Worm (Caenorhabditis elegans) whole organism, mixed stage, embryonic: ENCODE measurements around the gene saeg-1.
A peak's percentile ranks its signal among the peaks of the same experiment; 100 is the strongest.

Source experiments
- M03D4.4 ChIP-seq: sonication (generic microtip); optimal IDR thresholded peaks from 2 replicates; lab custom pipeline; 2017; ENCODE audit warnings: mild to moderate bottlenecking, missing genetic modification characterization, missing compliant biosample characterization
- bed-3 ChIP-seq: fragments of 200-800 bp; sonication (Bioruptor generic); optimal IDR thresholded peaks from 3 replicates; lab custom pipeline; 2018; ENCODE audit warnings: mild to moderate bottlenecking, missing genetic modification characterization, moderate library complexity, missing compliant biosample characterization
- ceh-83 ChIP-seq: fragments of 200-800 bp; sonication (Bioruptor generic); optimal IDR thresholded peaks from 2 replicates; lab custom pipeline; 2018; ENCODE audit warnings: mild to moderate bottlenecking, missing genetic modification characterization, missing compliant biosample characterization
- ces-1 ChIP-seq: fragments of 150-350 bp; optimal IDR thresholded peaks from 2 replicates; lab custom pipeline; 2014; ENCODE audit warnings: missing biosample characterization, missing genetic modification reagents, missing genetic modification characterization
- cnd-1 ChIP-seq: fragments of 200-800 bp; sonication (Bioruptor generic); optimal IDR thresholded peaks from 2 replicates; lab custom pipeline; 2018; ENCODE audit warnings: mild to moderate bottlenecking, missing genetic modification characterization, missing compliant biosample characterization
- drap-1 ChIP-seq: fragments of 200-800 bp; sonication (Bioruptor generic); optimal IDR thresholded peaks from 3 replicates; lab custom pipeline; 2018; ENCODE audit warnings: mild to moderate bottlenecking, missing genetic modification characterization, missing compliant biosample characterization
- elt-1 ChIP-seq: sonication (generic microtip); optimal IDR thresholded peaks from 2 replicates; lab custom pipeline; 2017; ENCODE audit warnings: missing genetic modification characterization, mild to moderate bottlenecking, missing compliant biosample characterization, antibody characterized with exemption, moderate library complexity, borderline replicate concordance; ENCODE audit not compliant: insufficient read depth
- flh-1 ChIP-seq: fragments of 200-800 bp; sonication (Bioruptor generic); optimal IDR thresholded peaks from 2 replicates; lab custom pipeline; 2018; ENCODE audit warnings: mild to moderate bottlenecking, missing genetic modification characterization, moderate library complexity, missing compliant biosample characterization
- ham-2 ChIP-seq: fragments of 200-800 bp; sonication (Bioruptor generic); optimal IDR thresholded peaks from 2 replicates; lab custom pipeline; 2018; ENCODE audit warnings: mild to moderate bottlenecking, missing genetic modification characterization, missing compliant biosample characterization
- hlh-1 ChIP-seq: fragments of 150-350 bp; optimal IDR thresholded peaks from 2 replicates; lab custom pipeline; 2014; ENCODE audit warnings: missing biosample characterization, missing genetic modification reagents, missing genetic modification characterization
- lin-13 ChIP-seq: fragments of 150-350 bp; optimal IDR thresholded peaks from 2 replicates; lab custom pipeline; 2014; ENCODE audit warnings: missing biosample characterization, missing genetic modification characterization
- lin-32 ChIP-seq: fragments of 200-800 bp; sonication (Bioruptor generic); optimal IDR thresholded peaks from 2 replicates; lab custom pipeline; 2018; ENCODE audit warnings: mild to moderate bottlenecking, missing genetic modification characterization, missing compliant biosample characterization
- lsy-2 ChIP-seq: fragments of 150-350 bp; optimal IDR thresholded peaks from 2 replicates; lab custom pipeline; 2014; ENCODE audit warnings: missing biosample characterization, missing genetic modification characterization
- mab-5 ChIP-seq: fragments of 150-350 bp; optimal IDR thresholded peaks from 2 replicates; lab custom pipeline; 2014; ENCODE audit warnings: missing biosample characterization, missing genetic modification characterization
- mep-1 ChIP-seq: fragments of 150-350 bp; optimal IDR thresholded peaks from 2 replicates; lab custom pipeline; 2017; ENCODE audit warnings: missing biosample characterization, missing genetic modification reagents, missing genetic modification characterization, inconsistent platforms
- mls-2 ChIP-seq: sonication (generic microtip); optimal IDR thresholded peaks from 2 replicates; lab custom pipeline; 2016; ENCODE audit warnings: mild to moderate bottlenecking, missing genetic modification characterization, moderate library complexity, missing compliant biosample characterization
- nhr-12 ChIP-seq: fragments of 150-350 bp; optimal IDR thresholded peaks from 2 replicates; lab custom pipeline; 2014; ENCODE audit warnings: missing biosample characterization, missing genetic modification characterization
- nhr-2 ChIP-seq: fragments of 150-350 bp; optimal IDR thresholded peaks from 2 replicates; lab custom pipeline; 2014; ENCODE audit warnings: missing biosample characterization, missing genetic modification characterization
- nhr-237 ChIP-seq: fragments of 150-350 bp; optimal IDR thresholded peaks from 2 replicates; lab custom pipeline; 2014; ENCODE audit warnings: missing biosample characterization, missing genetic modification characterization
- nhr-76 ChIP-seq: sonication (generic microtip); optimal IDR thresholded peaks from 2 replicates; lab custom pipeline; 2017; ENCODE audit warnings: missing biosample characterization, missing genetic modification characterization
- pha-4 ChIP-seq: fragments of 150-350 bp; optimal IDR thresholded peaks from 2 replicates; lab custom pipeline; 2018; ENCODE audit warnings: missing biosample characterization, missing genetic modification reagents, missing genetic modification characterization
- sem-2 ChIP-seq: fragments of 200-800 bp; sonication (Bioruptor generic); optimal IDR thresholded peaks from 2 replicates; lab custom pipeline; 2018; ENCODE audit warnings: mild to moderate bottlenecking, missing genetic modification characterization, missing compliant biosample characterization
- snpc-4 ChIP-seq: fragments of 150-350 bp; optimal IDR thresholded peaks from 2 replicates; lab custom pipeline; 2014; ENCODE audit warnings: missing biosample characterization, missing genetic modification characterization
- tbx-8 ChIP-seq: fragments of 200-800 bp; sonication (Bioruptor generic); optimal IDR thresholded peaks from 2 replicates; lab custom pipeline; 2018; ENCODE audit warnings: mild to moderate bottlenecking, missing genetic modification characterization, moderate library complexity, missing compliant biosample characterization
- unc-120 ChIP-seq: sonication (generic microtip); optimal IDR thresholded peaks from 2 replicates; lab custom pipeline; 2017; ENCODE audit warnings: missing genetic modification characterization, missing compliant biosample characterization; ENCODE audit not compliant: poor library complexity, severe bottlenecking
- unc-39 ChIP-seq: fragments of 150-350 bp; optimal IDR thresholded peaks from 2 replicates; lab custom pipeline; 2014; ENCODE audit warnings: missing biosample characterization, missing genetic modification characterization
- unc-62 ChIP-seq: fragments of 150-350 bp; optimal IDR thresholded peaks from 2 replicates; lab custom pipeline; 2014; ENCODE audit warnings: missing biosample characterization, missing genetic modification reagents, missing genetic modification characterization
- zip-8 ChIP-seq: fragments of 150-350 bp; optimal IDR thresholded peaks from 2 replicates; lab custom pipeline; 2014; ENCODE audit warnings: missing biosample characterization, missing genetic modification characterization
- ztf-11 ChIP-seq: fragments of 150-350 bp; optimal IDR thresholded peaks from 2 replicates; lab custom pipeline; 2014; ENCODE audit warnings: missing biosample characterization, missing genetic modification characterization

saeg-1 gene

DNA sequence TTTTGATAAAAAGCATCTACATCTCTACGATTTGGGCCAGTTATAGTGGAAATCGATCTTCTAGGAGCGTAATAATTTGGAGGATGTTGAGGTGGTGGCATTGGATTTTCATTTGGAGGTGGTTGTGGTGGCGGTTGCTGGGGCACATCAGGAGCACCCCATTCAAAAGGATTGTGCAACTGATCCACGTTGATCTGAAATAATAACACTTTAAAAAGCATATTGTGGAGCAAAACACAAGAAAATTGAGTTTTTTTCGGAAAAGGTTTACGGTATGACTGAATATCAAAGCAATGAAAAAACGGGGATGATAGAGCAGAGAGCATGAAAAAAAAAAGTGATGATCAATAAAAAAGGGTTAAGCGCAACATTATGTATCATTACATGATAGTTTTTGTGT lies at the start of gene saeg-1:
Gene saeg-1, minus strand, starts transcription at position 101 of the 400 bp plus-strand sequence.
- TF ChIP-seq hlh-1 (no peak), drap-1 (GFP tag; lab: Kevin White, UChicago) (no peak), snpc-4 (tag; lab: Kevin White, UChicago) (no peak), lin-13 (tag; lab: Kevin White, UChicago) (no peak), unc-39 (no peak), ztf-11 (tag; lab: Kevin White, UChicago) (no peak), M03D4.4 (tag; lab: Kevin White, UChicago) (no peak), elt-1 (no peak)

DNA sequence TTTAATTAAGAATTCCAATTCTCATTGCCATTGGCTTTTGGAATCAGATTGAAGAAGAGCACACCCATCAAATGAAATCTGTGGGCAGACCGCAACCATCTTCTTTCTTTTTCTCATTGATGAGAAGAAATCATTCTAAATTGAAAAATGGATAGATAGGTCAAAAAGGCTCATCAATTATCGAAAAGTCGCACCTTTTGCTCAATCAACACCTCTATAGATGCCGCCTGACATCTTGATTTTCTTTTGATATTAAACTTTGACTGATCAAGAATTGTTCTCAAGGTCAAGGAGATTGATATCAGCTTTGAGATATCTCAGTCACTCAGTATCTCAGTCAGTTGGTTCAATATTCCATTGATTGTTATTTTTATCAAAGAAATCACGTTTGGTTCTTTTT lies 44.5 kb upstream of the saeg-1 start:
- TF ChIP-seq hlh-1 (no peak), mls-2 (tag; lab: Kevin White, UChicago) (no peak), mab-5 (tag; lab: Kevin White, UChicago) (no peak), snpc-4 (tag; lab: Kevin White, UChicago) (no peak), cnd-1 (tag; lab: Kevin White, UChicago) (no peak), zip-8 (tag; lab: Kevin White, UChicago) (no peak)

DNA sequence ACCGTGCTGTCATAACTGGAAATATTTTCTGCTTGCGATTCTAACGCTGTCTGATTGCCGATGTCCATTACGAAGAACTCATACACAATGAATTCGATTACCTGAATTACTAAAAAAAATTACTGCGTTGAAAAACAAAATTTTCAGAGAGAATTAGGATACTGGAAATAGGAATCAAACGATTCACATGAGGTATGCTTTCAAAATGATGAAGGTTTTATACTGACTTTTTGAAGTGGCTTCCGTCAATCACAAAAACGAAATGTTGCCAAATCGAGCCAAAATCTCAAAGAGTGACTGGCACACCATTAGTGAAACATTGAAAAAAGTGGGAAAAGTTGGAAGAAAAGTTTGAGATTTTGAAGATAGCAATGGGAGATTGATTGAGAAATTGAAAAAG lies 43.6 kb upstream of the saeg-1 start, which contains the start of gene zzz-1:
Gene zzz-1, minus strand, starts transcription at position 101 of the 400 bp plus-strand sequence.
- no peak for TF ChIP-seq ztf-11 (tag; lab: Kevin White, UChicago)
- TF ChIP-seq mep-1 (tag; lab: Kevin White, UChicago) = no peak
- no peak for TF ChIP-seq hlh-1
- TF ChIP-seq unc-62 (GFP tag; lab: Kevin White, UChicago) = no peak
- TF ChIP-seq bed-3 = no peak
- TF ChIP-seq lin-13 (tag; lab: Kevin White, UChicago) = no peak
- TF ChIP-seq ham-2 (GFP tag; lab: Kevin White, UChicago) = no peak

DNA sequence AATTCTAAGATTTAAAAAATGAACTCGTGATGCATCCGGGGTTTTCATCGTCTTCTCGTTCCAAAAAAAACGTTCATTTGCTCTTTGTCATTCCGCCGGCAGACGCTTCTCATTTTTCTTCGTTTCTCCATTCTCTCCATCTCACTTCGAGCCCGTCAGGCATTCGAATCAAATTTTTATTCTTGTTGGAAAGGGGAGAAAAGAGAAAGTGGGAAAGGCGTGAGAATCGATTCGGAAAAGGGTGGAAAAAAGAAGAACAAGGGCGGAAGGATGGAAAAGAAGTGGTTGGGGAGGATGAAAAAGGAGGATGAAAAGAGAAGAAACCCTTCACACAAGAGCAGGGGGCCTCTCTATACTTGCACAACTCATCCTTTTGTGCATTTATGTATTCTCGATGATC lies 39.3 kb upstream of the saeg-1 start:
- no peak for TF ChIP-seq unc-62 (GFP tag; lab: Kevin White, UChicago)
- peak; percentile 68 for TF ChIP-seq ces-1 (GFP tag; lab: Kevin White, UChicago)
- TF ChIP-seq mab-5 (tag; lab: Kevin White, UChicago) = no peak
- TF ChIP-seq unc-120 (tag; lab: Kevin White, UChicago) = peak; percentile 6

DNA sequence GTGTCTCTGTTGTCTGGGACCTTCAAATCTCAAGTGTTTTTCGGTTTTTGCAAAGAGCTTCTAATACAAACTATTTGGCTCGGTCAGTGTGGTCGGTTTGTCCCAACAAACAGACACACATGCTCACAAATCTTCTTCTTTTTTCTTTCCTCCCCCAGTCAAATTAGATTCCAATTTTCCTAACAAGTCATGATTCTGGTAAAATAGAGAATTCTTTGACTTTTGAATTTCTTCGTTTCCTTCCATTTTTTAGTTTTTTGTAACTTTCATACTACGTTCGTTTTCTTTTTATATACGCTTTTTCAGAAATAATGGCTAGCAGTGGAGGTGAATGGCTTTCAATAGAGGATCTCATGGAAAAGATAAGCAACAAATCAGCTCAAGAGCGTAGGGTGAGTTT lies 38.2 kb upstream of the saeg-1 start, which contains the start of gene F32D8.15:
Gene F32D8.15, plus strand, starts transcription at position 301 of the 400 bp plus-strand sequence.
- TF ChIP-seq lin-32 (GFP tag; lab: Kevin White, UChicago) (no peak), drap-1 (GFP tag; lab: Kevin White, UChicago) (no peak), tbx-8 (GFP tag; lab: Kevin White, UChicago) (no peak), M03D4.4 (tag; lab: Kevin White, UChicago) (no peak), ztf-11 (tag; lab: Kevin White, UChicago) (no peak), ces-1 (GFP tag; lab: Kevin White, UChicago) (peak; percentile 48), flh-1 (no peak), bed-3 (no peak), nhr-2 (tag; lab: Kevin White, UChicago) (no peak)

DNA sequence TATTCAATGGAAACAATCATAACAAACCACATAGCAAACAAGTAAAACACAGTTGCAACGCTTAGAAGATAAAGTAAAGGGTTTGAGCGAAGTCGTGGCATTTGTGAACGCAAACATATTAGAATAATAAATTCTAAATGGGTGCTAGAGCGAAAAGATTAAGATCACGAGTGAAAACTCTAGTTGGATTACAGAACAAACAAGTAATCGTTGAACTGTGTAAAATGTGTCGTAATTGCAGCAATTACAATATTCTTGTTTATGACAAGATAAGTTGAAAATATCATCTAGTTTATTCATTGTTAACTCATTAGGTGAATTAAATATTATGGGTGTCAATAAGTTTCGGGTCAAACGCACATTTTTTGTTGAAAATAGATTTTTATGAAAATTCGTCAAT lies 37.2 kb upstream of the saeg-1 start, which contains the start of gene F32D8.8:
Gene F32D8.8, minus strand, starts transcription at position 101 of the 400 bp plus-strand sequence.
- TF ChIP-seq nhr-2 (tag; lab: Kevin White, UChicago) = no peak
- no peak for TF ChIP-seq nhr-237 (tag; lab: Kevin White, UChicago)
- TF ChIP-seq tbx-8 (GFP tag; lab: Kevin White, UChicago) = no peak
- TF ChIP-seq nhr-76 (tag; lab: Kevin White, UChicago) = no peak
- no peak for TF ChIP-seq ztf-11 (tag; lab: Kevin White, UChicago)
- TF ChIP-seq lin-32 (GFP tag; lab: Kevin White, UChicago) = no peak
- no peak for TF ChIP-seq elt-1
- no peak for TF ChIP-seq sem-2
- no peak for TF ChIP-seq flh-1
- no peak for TF ChIP-seq mab-5 (tag; lab: Kevin White, UChicago)
- no peak for TF ChIP-seq zip-8 (tag; lab: Kevin White, UChicago)
- TF ChIP-seq ces-1 (GFP tag; lab: Kevin White, UChicago) = no peak
- TF ChIP-seq mls-2 (tag; lab: Kevin White, UChicago) = no peak
- TF ChIP-seq pha-4 (tag; lab: Kevin White, UChicago) = no peak
- no peak for TF ChIP-seq unc-39
- TF ChIP-seq ceh-83 (GFP tag; lab: Kevin White, UChicago) = no peak
- TF ChIP-seq lsy-2 (tag; lab: Kevin White, UChicago) = no peak
- no peak for TF ChIP-seq nhr-12 (tag; lab: Kevin White, UChicago)
